Worm (Caenorhabditis elegans): ENCODE data around the gene str-113.

str-113 gene

ce11 chrV:3666887-3667286, at the start of gene str-113:
str-113 (minus strand) TSS chrV:3666987.
- no peak for TF ChIP-seq nhr-6 (tag; optimal IDR thresholded peaks at IDR 0.05)

- TF ChIP-seq sma-9 (GFP tag; optimal IDR thresholded peaks at IDR 0.05), result peak; percentile 70
- TF ChIP-seq sma-9 (tag; optimal IDR thresholded peaks at IDR 0.05), result no peak
- TF ChIP-seq lin-11 (tag; optimal IDR thresholded peaks at IDR 0.05), result peak; percentile 0
- peak; percentile 54 for TF ChIP-seq zag-1 (tag; optimal IDR thresholded peaks at IDR 0.05)
- TF ChIP-seq crh-2 (tag; optimal IDR thresholded peaks at IDR 0.05), result peak; percentile 80
- TF ChIP-seq egl-27 (tag; optimal IDR thresholded peaks at IDR 0.05), result peak; percentile 64
- TF ChIP-seq lin-13 (GFP tag; optimal IDR thresholded peaks at IDR 0.05), result peak; percentile 25
- peak; percentile 64 for TF ChIP-seq F13H6.1 (tag; optimal IDR thresholded peaks at IDR 0.05)
- TF ChIP-seq mdl-1 (tag; optimal IDR thresholded peaks at IDR 0.05), result peak in 1 of 2 experiments; percentile 54
- TF ChIP-seq Y55F3AM.14 (GFP tag; optimal IDR thresholded peaks at IDR 0.05), result no peak
- no peak for TF ChIP-seq lin-39 (tag; optimal IDR thresholded peaks at IDR 0.05)
- no peak for TF ChIP-seq nhr-11 (tag; optimal IDR thresholded peaks at IDR 0.05)
- peak in 1 of 2 experiments; percentile 65 for TF ChIP-seq lsy-2 (tag; optimal IDR thresholded peaks at IDR 0.05)
- TF ChIP-seq C34F6.9 (tag; optimal IDR thresholded peaks at IDR 0.05), result peak; percentile 62
- TF ChIP-seq ztf-11 (tag; optimal IDR thresholded peaks at IDR 0.05), result no peak
- peak; percentile 61 for TF ChIP-seq unc-55 (GFP tag; optimal IDR thresholded peaks at IDR 0.05)
- peak; percentile 59 for TF ChIP-seq nhr-129 (tag; optimal IDR thresholded peaks at IDR 0.05)
- TF ChIP-seq unc-62 (GFP tag; optimal IDR thresholded peaks at IDR 0.05), result peak; percentile 36
- peak; percentile 75 for TF ChIP-seq mab-5 (tag; optimal IDR thresholded peaks at IDR 0.05)
- TF ChIP-seq nhr-6 (tag; optimal IDR thresholded peaks at IDR 0.05), result peak; percentile 49
Observed at ce11 chrV:3716279-3716887, 49.6 kb upstream of the str-113 start.

- TF ChIP-seq gmeb-1 (tag; optimal IDR thresholded peaks at IDR 0.05), result no peak
- no peak for TF ChIP-seq lsy-2 (tag; optimal IDR thresholded peaks at IDR 0.05)
- TF ChIP-seq mdl-1 (tag; optimal IDR thresholded peaks at IDR 0.05), result no peak
- TF ChIP-seq sem-4 (tag; optimal IDR thresholded peaks at IDR 0.05), result no peak
- no peak for TF ChIP-seq lin-11 (tag; optimal IDR thresholded peaks at IDR 0.05)
- no peak for TF ChIP-seq nhr-129 (tag; optimal IDR thresholded peaks at IDR 0.05)
- no peak for TF ChIP-seq F13H6.1 (tag; optimal IDR thresholded peaks at IDR 0.05)
Observed at ce11 chrV:3715488-3716019, 48.8 kb upstream of the str-113 start, which contains the start of gene nrsn-1. nrsn-1 (minus strand) TSS chrV:3715969.

- no peak for TF ChIP-seq mbf-1 (tag; optimal IDR thresholded peaks at IDR 0.05)
- TF ChIP-seq fos-1 (tag; optimal IDR thresholded peaks at IDR 0.05), result no peak
Observed at ce11 chrV:3714750-3715149, 48.0 kb upstream of the str-113 start.

- no peak for TF ChIP-seq nhr-23 (tag; optimal IDR thresholded peaks at IDR 0.05)
- TF ChIP-seq F13H6.1 (tag; optimal IDR thresholded peaks at IDR 0.05), result no peak
- TF ChIP-seq mab-5 (tag; optimal IDR thresholded peaks at IDR 0.05), result no peak
- TF ChIP-seq nhr-129 (tag; optimal IDR thresholded peaks at IDR 0.05), result no peak
- no peak for TF ChIP-seq skn-1 (tag; optimal IDR thresholded peaks at IDR 0.05)
- no peak for TF ChIP-seq lin-13 (GFP tag; optimal IDR thresholded peaks at IDR 0.05)
- TF ChIP-seq crh-2 (tag; optimal IDR thresholded peaks at IDR 0.05), result no peak
- no peak for TF ChIP-seq nhr-237 (tag; optimal IDR thresholded peaks at IDR 0.05)
- no peak for TF ChIP-seq sem-4 (tag; optimal IDR thresholded peaks at IDR 0.05)
- TF ChIP-seq alr-1 (tag; optimal IDR thresholded peaks at IDR 0.05), result no peak
- TF ChIP-seq lin-11 (tag; optimal IDR thresholded peaks at IDR 0.05), result no peak
- no peak for TF ChIP-seq unc-62 (GFP tag; optimal IDR thresholded peaks at IDR 0.05)
- no peak for TF ChIP-seq blmp-1 (tag; optimal IDR thresholded peaks at IDR 0.05; ENCODE audit: insufficient read depth)
- no peak for TF ChIP-seq ZK546.5 (tag; optimal IDR thresholded peaks at IDR 0.05)
- TF ChIP-seq R02D3.7 (tag; optimal IDR thresholded peaks at IDR 0.05), result no peak
- TF ChIP-seq mbf-1 (tag; optimal IDR thresholded peaks at IDR 0.05), result no peak
- no peak for TF ChIP-seq zag-1 (tag; optimal IDR thresholded peaks at IDR 0.05)
- TF ChIP-seq nhr-25 (tag; optimal IDR thresholded peaks at IDR 0.05), result no peak
- no peak for TF ChIP-seq lsy-2 (tag; optimal IDR thresholded peaks at IDR 0.05)
- no peak for TF ChIP-seq sma-9 (GFP tag; optimal IDR thresholded peaks at IDR 0.05)
- no peak for TF ChIP-seq sma-9 (tag; optimal IDR thresholded peaks at IDR 0.05)
Observed at ce11 chrV:3712955-3713354, 46.2 kb upstream of the str-113 start.
